Fruit fly (Drosophila melanogaster) S2 (cell line): ENCODE measurements around the gene CG1532.

Experiments used
- CG8478 ChIP-seq: fragments of >200 bp; optimal IDR thresholded peaks from 2 replicates; lab custom pipeline; 2018
- CTCF ChIP-seq, 2 experiments: fragments of >200 bp; optimal IDR thresholded peaks; 2 replicates each; lab custom pipeline; 2018

DNA sequence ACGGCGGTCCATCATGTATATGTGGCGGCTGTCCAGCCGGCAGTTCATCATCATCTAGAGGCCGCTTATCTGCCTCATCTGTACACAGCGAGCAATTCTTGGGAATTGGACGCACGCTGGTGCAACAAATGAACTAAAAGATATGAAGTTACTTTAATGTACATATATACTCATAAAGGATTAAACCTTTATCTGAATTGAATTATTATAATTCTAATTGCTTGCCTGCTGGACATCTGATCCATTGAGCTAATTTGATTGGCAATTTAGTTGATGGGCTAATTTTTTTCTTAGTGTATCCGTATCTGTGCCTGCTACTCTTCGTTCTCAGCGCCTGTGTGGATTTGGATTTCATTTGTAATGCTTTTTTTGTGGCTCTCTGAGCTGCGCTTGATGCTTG is 44.8 kb upstream of the CG1532 start:
- TF ChIP-seq CG8478 (lab: Kevin White, UChicago) (no peak), CTCF (optimal IDR thresholded peaks at IDR 0.05; lab: Kevin White, UChicago) (no peak)
